Worm (Caenorhabditis elegans) whole organism, midembryonic: ENCODE measurements around the gene str-170.

Experiments
- T22C8.4 ChIP-seq: fragments of 200-800 bp; sonication (Bioruptor generic); IDR thresholded peaks from 2 replicates; pipeline ENCODE4 v1.3.6; 2022; ENCODE audit warnings: missing genetic modification characterization, missing compliant biosample characterization
- cog-1 ChIP-seq: sonication (generic microtip); optimal IDR thresholded peaks from 2 replicates; lab custom pipeline; 2016; ENCODE audit warnings: missing genetic modification characterization, missing compliant biosample characterization
- flt-1 ChIP-seq: fragments of 200-800 bp; sonication (Bioruptor generic); IDR thresholded peaks from 2 replicates; pipeline ENCODE4 v1.3.6; 2022; ENCODE audit warnings: missing genetic modification characterization, missing compliant biosample characterization
- klf-2 ChIP-seq: fragments of 200-800 bp; sonication (Bioruptor generic); conservative IDR thresholded peaks from 2 replicates; pipeline ENCODE4 v1.3.6; 2022; ENCODE audit warnings: missing genetic modification reagents, missing genetic modification characterization, missing compliant biosample characterization
- med-1 ChIP-seq: sonication (generic microtip); optimal IDR thresholded peaks from 2 replicates; lab custom pipeline; 2017; ENCODE audit warnings: missing genetic modification characterization, mild to moderate bottlenecking, missing compliant biosample characterization, antibody characterized with exemption, missing genetic modification reagents; ENCODE audit not compliant: insufficient read depth
- ref-1 ChIP-seq: fragments of 200-800 bp; sonication (Bioruptor generic); conservative IDR thresholded peaks from 2 replicates; pipeline ENCODE4 v1.3.6; 2022; ENCODE audit warnings: missing genetic modification reagents, missing genetic modification characterization, missing compliant biosample characterization
- tab-1 ChIP-seq: fragments of 200-800 bp; sonication (Bioruptor generic); IDR thresholded peaks from 2 replicates; pipeline ENCODE4 v1.3.6; 2022; ENCODE audit warnings: missing genetic modification characterization, missing compliant biosample characterization
- ztf-23 ChIP-seq: fragments of 200-800 bp; sonication (Bioruptor generic); IDR thresholded peaks from 2 replicates; pipeline ENCODE4 v1.3.6; 2022; ENCODE audit warnings: missing genetic modification reagents, missing genetic modification characterization, missing compliant biosample characterization
- ztf-29 ChIP-seq: fragments of 200-800 bp; sonication (Bioruptor generic); IDR thresholded peaks from 2 replicates; pipeline ENCODE4 v1.3.6; 2022; ENCODE audit warnings: missing genetic modification reagents, missing genetic modification characterization, missing compliant biosample characterization

str-170 gene

DNA sequence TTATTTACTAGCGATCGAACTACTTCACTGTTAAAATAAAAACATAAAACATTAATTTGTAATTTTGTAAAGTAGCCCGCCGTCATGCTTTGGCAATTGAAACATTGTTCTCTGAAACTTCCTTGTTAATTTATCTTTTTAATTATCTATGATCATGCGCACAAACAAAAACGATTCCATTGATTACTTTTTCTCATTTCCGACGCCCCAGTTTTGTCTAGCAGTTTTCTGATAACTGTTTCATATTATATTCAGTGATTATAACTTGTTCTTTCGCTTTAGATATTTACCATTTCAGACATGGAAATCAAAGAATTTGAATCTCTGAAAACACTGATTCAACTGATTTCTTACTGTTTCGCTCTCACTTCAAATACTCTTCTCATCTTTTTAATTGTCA lies at the start of gene str-170:
Gene str-170 (plus strand): TSS at position 301 of the 400 bp plus-strand sequence.
- TF ChIP-seq cog-1 (tag; lab: Kevin White, UChicago): no peak

DNA sequence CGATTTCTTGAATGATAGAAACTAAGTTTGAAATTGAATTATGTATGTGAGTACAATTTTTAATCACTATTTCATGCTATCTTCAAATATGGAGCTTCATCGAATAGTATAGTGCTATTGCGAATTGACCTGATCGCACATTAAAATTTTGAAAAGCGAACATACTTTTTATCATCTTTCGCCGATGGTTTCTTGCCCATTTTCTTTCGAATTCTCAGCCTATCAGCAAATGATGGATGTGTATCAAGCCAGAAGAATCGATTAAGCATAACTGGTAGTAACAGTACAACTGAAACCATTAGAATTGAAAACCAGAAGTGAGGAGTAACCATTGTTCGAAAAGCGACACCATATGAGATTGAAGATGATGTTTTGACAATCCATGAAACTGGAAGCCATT lies 47.6 kb upstream of the str-170 start:
- no peak for TF ChIP-seq flt-1
- no peak for TF ChIP-seq klf-2 (GFP tag; lab: Robert Waterston, UW)
- no peak for TF ChIP-seq ref-1 (GFP tag; lab: Robert Waterston, UW)
- TF ChIP-seq tab-1 (GFP tag; lab: Robert Waterston, UW): no peak
- TF ChIP-seq T22C8.4 (GFP tag; lab: Robert Waterston, UW): no peak
- no peak for TF ChIP-seq cog-1 (tag; lab: Kevin White, UChicago)
- no peak for TF ChIP-seq ztf-29 (GFP tag; lab: Robert Waterston, UW)
- TF ChIP-seq ztf-23 (GFP tag; lab: Robert Waterston, UW): no peak
- TF ChIP-seq med-1 (GFP tag; lab: Kevin White, UChicago): no peak

DNA sequence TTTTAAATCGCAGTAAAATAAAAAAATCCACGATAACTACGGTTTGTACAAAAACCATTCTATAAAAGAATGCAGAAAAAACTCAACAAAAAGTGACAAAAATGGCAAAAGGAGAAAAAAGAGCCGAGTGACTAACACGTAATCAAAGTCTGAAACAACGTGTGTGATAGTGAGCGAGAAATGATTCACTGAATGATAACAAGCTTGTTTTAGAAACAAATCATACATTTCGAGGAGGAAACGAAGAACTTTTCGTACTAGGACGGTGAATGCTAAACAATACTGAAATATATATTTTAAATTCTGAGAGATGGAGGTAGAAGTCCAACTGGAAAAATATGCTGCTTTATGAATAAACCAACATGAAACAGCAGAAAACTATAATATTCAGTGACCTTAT lies 35.2 kb upstream of the str-170 start:
- TF ChIP-seq med-1 (GFP tag; lab: Kevin White, UChicago): no peak
- no peak for TF ChIP-seq ztf-29 (GFP tag; lab: Robert Waterston, UW)
- TF ChIP-seq ztf-23 (GFP tag; lab: Robert Waterston, UW): no peak
- no peak for TF ChIP-seq cog-1 (tag; lab: Kevin White, UChicago)
- no peak for TF ChIP-seq ref-1 (GFP tag; lab: Robert Waterston, UW)
- TF ChIP-seq tab-1 (GFP tag; lab: Robert Waterston, UW): no peak
- no peak for TF ChIP-seq flt-1
- TF ChIP-seq T22C8.4 (GFP tag; lab: Robert Waterston, UW): no peak
- TF ChIP-seq klf-2 (GFP tag; lab: Robert Waterston, UW): no peak

DNA sequence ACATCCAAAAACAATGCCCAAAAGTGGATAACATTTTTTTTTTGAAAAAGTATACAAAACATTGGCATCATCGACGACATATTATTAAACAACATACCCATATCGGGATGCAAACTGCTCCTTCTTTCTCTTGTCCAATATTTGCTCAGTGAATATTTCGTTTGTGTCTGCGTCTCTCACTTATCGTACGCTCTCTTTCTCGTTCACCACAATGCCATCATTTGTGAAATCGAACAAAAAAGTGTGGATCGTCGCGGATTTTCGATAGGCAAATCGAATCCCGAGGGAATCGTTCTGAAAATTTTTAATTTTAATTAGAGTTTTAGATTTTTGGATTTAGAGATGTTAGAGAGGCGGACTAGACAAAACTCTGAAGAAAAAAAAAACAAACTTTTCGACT lies 30.4 kb upstream of the str-170 start, which contains the start of gene tat-2:
Gene tat-2 (minus strand): TSS at position 101 of the 400 bp plus-strand sequence.
- TF ChIP-seq T22C8.4 (GFP tag; lab: Robert Waterston, UW): no peak
- TF ChIP-seq ref-1 (GFP tag; lab: Robert Waterston, UW): no peak
- TF ChIP-seq tab-1 (GFP tag; lab: Robert Waterston, UW): no peak
- no peak for TF ChIP-seq klf-2 (GFP tag; lab: Robert Waterston, UW)
- TF ChIP-seq cog-1 (tag; lab: Kevin White, UChicago): no peak
- no peak for TF ChIP-seq flt-1
- TF ChIP-seq ztf-29 (GFP tag; lab: Robert Waterston, UW): no peak
- no peak for TF ChIP-seq ztf-23 (GFP tag; lab: Robert Waterston, UW)
- no peak for TF ChIP-seq med-1 (GFP tag; lab: Kevin White, UChicago)

DNA sequence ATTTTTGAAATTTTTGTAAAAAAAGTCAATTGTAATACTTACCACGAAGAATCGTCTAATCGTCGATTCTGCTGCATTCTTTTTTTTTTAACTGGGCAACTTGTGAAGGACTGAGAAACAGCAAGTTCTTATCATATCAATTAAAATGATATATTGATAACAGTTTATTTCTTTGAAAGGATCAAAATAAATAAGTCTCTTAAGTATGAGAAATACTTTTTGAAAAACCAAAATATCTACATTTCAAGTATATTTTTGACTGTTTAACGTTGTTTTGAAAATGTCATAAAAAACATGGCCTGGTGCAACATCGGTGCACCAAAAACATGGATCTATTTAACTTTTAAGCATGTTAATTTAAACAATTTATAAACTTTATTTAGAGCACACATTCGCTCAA lies 21.0 kb upstream of the str-170 start, which contains the start of gene Y17G9A.2:
Gene Y17G9A.2 (minus strand): TSS at position 101 of the 400 bp plus-strand sequence.
- TF ChIP-seq klf-2 (GFP tag; lab: Robert Waterston, UW) (no peak), med-1 (GFP tag; lab: Kevin White, UChicago) (no peak), tab-1 (GFP tag; lab: Robert Waterston, UW) (no peak), ref-1 (GFP tag; lab: Robert Waterston, UW) (no peak), flt-1 (no peak), T22C8.4 (GFP tag; lab: Robert Waterston, UW) (no peak), cog-1 (tag; lab: Kevin White, UChicago) (no peak), ztf-23 (GFP tag; lab: Robert Waterston, UW) (no peak), ztf-29 (GFP tag; lab: Robert Waterston, UW) (no peak)

DNA sequence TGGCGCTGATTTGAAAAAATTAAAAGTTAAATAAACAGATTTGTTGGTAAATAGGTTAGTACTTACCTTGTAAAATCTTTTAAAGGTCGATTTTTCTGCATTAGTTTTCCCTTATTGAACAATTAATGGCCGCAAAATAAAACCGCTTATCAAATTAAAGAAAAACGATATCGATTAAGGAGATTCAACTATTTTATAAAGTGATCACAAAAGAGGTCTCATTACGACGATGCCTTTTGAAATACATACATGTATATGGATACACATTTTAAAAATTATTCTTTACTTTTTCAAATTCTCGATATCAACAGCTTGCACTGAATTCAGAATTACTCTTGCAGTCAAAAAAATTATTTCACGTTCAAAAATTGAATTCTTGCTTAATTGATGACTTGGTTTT lies 18.6 kb upstream of the str-170 start, which contains the start of gene Y17G9A.3:
Gene Y17G9A.3 (minus strand): TSS at position 101 of the 400 bp plus-strand sequence.
- TF ChIP-seq flt-1 (no peak), ref-1 (GFP tag; lab: Robert Waterston, UW) (no peak), ztf-29 (GFP tag; lab: Robert Waterston, UW) (no peak), ztf-23 (GFP tag; lab: Robert Waterston, UW) (no peak), T22C8.4 (GFP tag; lab: Robert Waterston, UW) (no peak), med-1 (GFP tag; lab: Kevin White, UChicago) (no peak), klf-2 (GFP tag; lab: Robert Waterston, UW) (no peak), tab-1 (GFP tag; lab: Robert Waterston, UW) (no peak), cog-1 (tag; lab: Kevin White, UChicago) (no peak)

DNA sequence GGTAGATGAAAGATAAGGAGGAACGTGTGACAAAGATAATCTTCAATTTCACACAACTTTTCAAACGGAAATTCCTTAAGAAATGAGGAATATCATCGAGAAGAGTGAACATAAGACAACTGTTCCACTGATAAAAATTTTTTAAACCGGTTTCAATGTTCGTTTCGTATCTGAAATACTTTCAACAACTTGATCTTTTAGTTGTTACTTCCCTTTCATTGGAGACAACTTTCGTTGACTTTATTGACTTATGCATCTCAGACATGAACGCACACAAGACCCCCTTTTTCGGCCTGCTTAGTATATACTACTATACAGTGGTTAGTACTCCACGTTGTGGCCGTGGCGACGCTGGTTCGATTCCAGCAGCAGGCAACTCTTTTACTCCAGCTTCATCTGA lies 15.8 kb upstream of the str-170 start, which contains the start of the genes Y17G9A.4 and str-173:
Gene Y17G9A.4 (minus strand): TSS at position 101 of the 400 bp plus-strand sequence.
Gene str-173 (plus strand): TSS at position 325 of the 400 bp plus-strand sequence.
- TF ChIP-seq ztf-23 (GFP tag; lab: Robert Waterston, UW): no peak
- TF ChIP-seq flt-1: no peak
- TF ChIP-seq ref-1 (GFP tag; lab: Robert Waterston, UW): no peak
- no peak for TF ChIP-seq tab-1 (GFP tag; lab: Robert Waterston, UW)
- no peak for TF ChIP-seq klf-2 (GFP tag; lab: Robert Waterston, UW)
- TF ChIP-seq T22C8.4 (GFP tag; lab: Robert Waterston, UW): no peak
- no peak for TF ChIP-seq med-1 (GFP tag; lab: Kevin White, UChicago)
- no peak for TF ChIP-seq ztf-29 (GFP tag; lab: Robert Waterston, UW)
- TF ChIP-seq cog-1 (tag; lab: Kevin White, UChicago): no peak

DNA sequence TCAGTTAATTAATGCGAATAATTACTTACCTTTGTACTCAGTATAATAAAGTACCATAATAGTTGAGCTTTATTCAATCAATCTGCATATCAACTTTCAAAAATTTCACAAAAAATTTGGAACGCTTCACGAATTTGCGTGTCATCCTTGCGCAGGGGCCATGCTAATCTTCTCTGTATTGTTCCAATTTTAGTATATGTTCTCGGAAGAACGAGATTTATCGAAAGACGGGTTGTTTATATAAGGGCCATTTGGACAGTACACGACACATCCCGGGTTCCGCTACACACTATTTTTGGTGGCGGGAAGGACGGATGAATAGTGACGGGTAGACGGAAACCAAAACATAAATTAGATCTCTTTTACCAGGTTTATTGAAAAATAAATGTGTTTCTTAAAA lies 12.7 kb upstream of the str-170 start:
- TF ChIP-seq ref-1 (GFP tag; lab: Robert Waterston, UW) (no peak), flt-1 (0 out of 2 replicates have a peak, but pooled peaks have one; percentile 22)

DNA sequence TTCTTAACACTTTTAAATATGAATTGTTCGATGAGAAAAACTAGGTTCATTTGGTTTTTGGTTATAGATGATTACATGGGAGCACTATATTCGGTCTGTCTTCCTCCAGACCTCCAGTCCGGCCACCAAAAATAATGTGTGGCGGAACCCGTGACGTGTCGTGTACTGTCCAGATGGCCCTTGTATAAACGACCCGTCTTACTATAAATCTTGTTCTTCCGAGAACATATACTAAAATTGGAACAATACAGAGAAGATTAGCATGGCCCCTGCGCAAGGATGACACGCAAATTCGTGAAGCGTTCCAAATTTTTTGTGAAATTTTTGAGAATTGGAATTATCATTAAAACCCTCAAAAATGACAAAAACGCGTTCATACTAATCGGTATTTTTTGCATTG lies 10.6 kb upstream of the str-170 start:
- TF ChIP-seq med-1 (GFP tag; lab: Kevin White, UChicago): no peak
- TF ChIP-seq cog-1 (tag; lab: Kevin White, UChicago): no peak
- no peak for TF ChIP-seq tab-1 (GFP tag; lab: Robert Waterston, UW)
- no peak for TF ChIP-seq klf-2 (GFP tag; lab: Robert Waterston, UW)
- TF ChIP-seq ref-1 (GFP tag; lab: Robert Waterston, UW): no peak
- no peak for TF ChIP-seq ztf-23 (GFP tag; lab: Robert Waterston, UW)
- no peak for TF ChIP-seq flt-1
- TF ChIP-seq T22C8.4 (GFP tag; lab: Robert Waterston, UW): no peak
- TF ChIP-seq ztf-29 (GFP tag; lab: Robert Waterston, UW): no peak
